Fruit fly (Drosophila melanogaster): Measurements from ENCODE around the gene CG15142.

CG15142 gene

DNA sequence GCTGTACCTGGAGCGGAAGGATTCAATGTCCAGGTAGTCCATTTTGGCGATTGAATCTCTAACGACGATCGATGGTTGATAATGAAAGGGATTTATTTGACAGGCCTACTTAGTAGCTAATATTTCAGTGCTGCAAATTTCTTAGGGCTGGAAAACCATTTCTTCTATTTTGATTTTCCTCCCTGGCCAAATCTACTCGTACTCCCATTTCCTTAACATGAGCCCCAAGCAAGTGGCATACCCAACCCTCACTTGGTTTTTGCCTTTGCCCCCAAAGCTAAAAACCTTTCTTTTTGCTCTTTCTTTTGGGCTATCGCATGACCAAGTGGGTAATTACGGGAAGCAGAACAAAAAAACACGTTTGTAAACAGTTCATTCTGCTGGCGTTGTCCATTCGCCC is at the start of gene CG15142:
CG15142 (minus strand) TSS at position 101 of the 400 bp plus-strand sequence.
- no peak for TF ChIP-seq Myc (optimal IDR thresholded peaks at IDR 0.05)
- no peak for TF ChIP-seq h (optimal IDR thresholded peaks at IDR 0.05)
- TF ChIP-seq psq (optimal IDR thresholded peaks at IDR 0.05), result no peak
- no peak for TF ChIP-seq ttk (optimal IDR thresholded peaks at IDR 0.05)
- TF ChIP-seq Sin3A (optimal IDR thresholded peaks at IDR 0.05), result no peak
- TF ChIP-seq insv (optimal IDR thresholded peaks at IDR 0.05), result no peak

dm6 chr2L:17542661-17543278 is 44.1 kb upstream of the CG15142 start:
- TF ChIP-seq h (optimal IDR thresholded peaks at IDR 0.05) (no peak), psq (optimal IDR thresholded peaks at IDR 0.05) (no peak), insv (optimal IDR thresholded peaks at IDR 0.05) (no peak), Sin3A (optimal IDR thresholded peaks at IDR 0.05) (no peak), ttk (optimal IDR thresholded peaks at IDR 0.05) (no peak), Myc (optimal IDR thresholded peaks at IDR 0.05) (no peak)

- TF ChIP-seq Myc (optimal IDR thresholded peaks at IDR 0.05), result no peak
- TF ChIP-seq insv (optimal IDR thresholded peaks at IDR 0.05), result no peak
- TF ChIP-seq psq (optimal IDR thresholded peaks at IDR 0.05), result no peak
- TF ChIP-seq h (optimal IDR thresholded peaks at IDR 0.05), result no peak
- TF ChIP-seq Sin3A (optimal IDR thresholded peaks at IDR 0.05), result no peak
- TF ChIP-seq ttk (optimal IDR thresholded peaks at IDR 0.05), result no peak
Measured at dm6 chr2L:17541106-17541505, 42.5 kb upstream of the CG15142 start.

dm6 chr2L:17533794-17534193 is 35.2 kb upstream of the CG15142 start:
- TF ChIP-seq insv (optimal IDR thresholded peaks at IDR 0.05) (no peak), Sin3A (optimal IDR thresholded peaks at IDR 0.05) (no peak), Myc (optimal IDR thresholded peaks at IDR 0.05) (no peak), ttk (optimal IDR thresholded peaks at IDR 0.05) (no peak), psq (optimal IDR thresholded peaks at IDR 0.05) (no peak), h (optimal IDR thresholded peaks at IDR 0.05) (no peak)

- no peak for TF ChIP-seq ttk (optimal IDR thresholded peaks at IDR 0.05)
- TF ChIP-seq Sin3A (optimal IDR thresholded peaks at IDR 0.05), result no peak
- TF ChIP-seq Myc (optimal IDR thresholded peaks at IDR 0.05), result no peak
- TF ChIP-seq h (optimal IDR thresholded peaks at IDR 0.05), result no peak
Measured at dm6 chr2L:17532134-17532533, 33.5 kb upstream of the CG15142 start, which contains the start of gene CG15145. CG15145 (minus strand) TSS chr2L:17532234.

- TF ChIP-seq Myc (optimal IDR thresholded peaks at IDR 0.05) (no peak), insv (optimal IDR thresholded peaks at IDR 0.05) (no peak), psq (optimal IDR thresholded peaks at IDR 0.05) (no peak), Sin3A (optimal IDR thresholded peaks at IDR 0.05) (no peak), ttk (optimal IDR thresholded peaks at IDR 0.05) (no peak), h (optimal IDR thresholded peaks at IDR 0.05) (no peak)
Measured at dm6 chr2L:17529022-17529421, 30.4 kb upstream of the CG15142 start, which contains the start of gene CG15144. CG15144 (minus strand) TSS chr2L:17529122.

- TF ChIP-seq h (optimal IDR thresholded peaks at IDR 0.05) (no peak), insv (optimal IDR thresholded peaks at IDR 0.05) (no peak), psq (optimal IDR thresholded peaks at IDR 0.05) (no peak), ttk (optimal IDR thresholded peaks at IDR 0.05) (no peak), Sin3A (optimal IDR thresholded peaks at IDR 0.05) (no peak), Myc (optimal IDR thresholded peaks at IDR 0.05) (no peak)
Measured at dm6 chr2L:17524449-17524848, 25.8 kb upstream of the CG15142 start, which contains the start of gene CG15143. CG15143 (minus strand) TSS chr2L:17524549.

DNA sequence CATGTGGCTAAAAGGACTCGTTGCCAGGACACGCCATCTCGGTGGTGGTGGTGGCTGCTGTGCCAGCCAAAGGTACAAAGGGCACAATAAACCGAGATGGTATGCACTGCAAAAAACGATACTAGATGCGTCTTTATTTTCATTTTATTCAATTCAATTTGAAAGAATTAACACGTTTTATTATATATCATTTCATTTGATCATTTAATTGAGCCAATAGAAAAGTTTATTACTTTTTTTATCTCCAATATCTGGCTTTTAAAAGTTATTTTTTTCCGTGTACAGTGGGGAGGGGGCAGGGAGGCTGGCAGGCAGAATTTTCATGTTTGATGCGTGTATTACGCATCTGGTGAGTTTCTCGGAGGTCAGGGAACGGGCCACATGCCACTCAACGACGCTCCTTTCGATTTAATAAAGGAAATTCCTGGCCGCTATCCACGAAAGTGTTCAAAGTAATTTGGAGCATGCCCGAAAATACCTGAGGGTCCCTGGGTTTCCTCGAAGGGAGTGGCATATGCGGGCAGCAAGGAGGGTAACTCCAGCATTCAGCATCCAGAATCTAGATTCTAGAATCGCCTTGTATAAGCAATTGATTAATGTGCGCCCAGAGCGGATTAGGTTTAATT is 15.6 kb upstream of the CG15142 start:
- TF ChIP-seq Myc (optimal IDR thresholded peaks at IDR 0.05) (no peak), h (optimal IDR thresholded peaks at IDR 0.05) (no peak), Sin3A (optimal IDR thresholded peaks at IDR 0.05) (no peak), psq (optimal IDR thresholded peaks at IDR 0.05) (no peak), ttk (optimal IDR thresholded peaks at IDR 0.05) (no peak), insv (optimal IDR thresholded peaks at IDR 0.05) (no peak)

dm6 chr2L:17500946-17501451 is 2.4 kb upstream of the CG15142 start, which contains the start of the genes mEFTs and Dhc36C:
mEFTs (minus strand) TSS chr2L:17501106.
Dhc36C (plus strand) TSS chr2L:17501401.
- TF ChIP-seq psq (optimal IDR thresholded peaks at IDR 0.05) (no peak), h (optimal IDR thresholded peaks at IDR 0.05) (no peak), insv (optimal IDR thresholded peaks at IDR 0.05) (no peak), Myc (optimal IDR thresholded peaks at IDR 0.05) (no peak), Sin3A (optimal IDR thresholded peaks at IDR 0.05) (no peak)

DNA sequence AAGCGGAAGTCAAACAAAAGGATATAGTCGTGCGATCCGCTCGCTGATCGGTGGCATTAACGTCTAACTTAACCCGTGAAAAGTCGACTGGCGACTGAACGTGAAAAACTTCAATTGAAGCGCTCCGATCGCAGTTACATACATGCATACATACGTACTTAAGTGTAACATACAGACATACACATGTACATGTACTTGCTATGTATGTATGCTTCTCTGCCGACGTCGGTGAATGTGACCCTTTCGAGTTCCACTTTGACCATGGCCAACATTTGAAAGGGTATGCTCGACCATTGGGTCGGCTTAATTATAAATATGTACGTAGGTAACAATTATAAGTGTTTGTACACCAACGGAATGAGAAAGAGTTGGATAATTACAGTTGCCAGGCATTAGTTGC is 1.5 kb downstream of the CG15142 start, which contains the start of gene qua:
qua (minus strand) TSS at position 101 of the 400 bp plus-strand sequence.
- TF ChIP-seq h (optimal IDR thresholded peaks at IDR 0.05) (no peak), insv (optimal IDR thresholded peaks at IDR 0.05) (no peak), Myc (optimal IDR thresholded peaks at IDR 0.05) (no peak), Sin3A (optimal IDR thresholded peaks at IDR 0.05) (no peak), ttk (optimal IDR thresholded peaks at IDR 0.05) (no peak), psq (optimal IDR thresholded peaks at IDR 0.05) (no peak)

- no peak for TF ChIP-seq insv (optimal IDR thresholded peaks at IDR 0.05)
- TF ChIP-seq Myc (optimal IDR thresholded peaks at IDR 0.05), result no peak
- no peak for TF ChIP-seq ttk (optimal IDR thresholded peaks at IDR 0.05)
- no peak for TF ChIP-seq Sin3A (optimal IDR thresholded peaks at IDR 0.05)
- TF ChIP-seq psq (optimal IDR thresholded peaks at IDR 0.05), result no peak
- no peak for TF ChIP-seq h (optimal IDR thresholded peaks at IDR 0.05)
Measured at dm6 chr2L:17495759-17496158, 2.9 kb downstream of the CG15142 start.

dm6 chr2L:17492680-17493079 is 5.9 kb downstream of the CG15142 start:
- TF ChIP-seq Sin3A (optimal IDR thresholded peaks at IDR 0.05) (no peak), psq (optimal IDR thresholded peaks at IDR 0.05) (no peak), Myc (optimal IDR thresholded peaks at IDR 0.05) (no peak)

All from Kc167 (cell line).